Fruit fly (Drosophila melanogaster): Measurements from ENCODE around the gene Sdic2.

DNA sequence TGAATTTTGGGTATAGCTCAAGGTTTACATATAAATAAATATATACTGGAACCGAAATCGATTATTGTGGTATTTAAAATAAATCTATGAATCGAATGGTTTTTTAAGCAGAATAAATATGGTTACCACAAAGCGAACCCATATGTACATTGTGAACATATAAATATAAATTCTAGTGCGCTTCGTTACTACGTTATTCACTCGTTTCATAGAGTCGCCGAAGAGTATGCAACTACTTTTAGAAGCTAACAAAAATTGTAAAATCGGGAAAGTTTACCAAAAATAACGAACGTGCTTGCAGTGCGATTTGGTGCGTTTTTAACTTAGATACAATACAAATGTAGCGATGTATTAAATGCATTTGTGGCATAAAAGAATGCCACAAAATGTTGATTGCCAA lies 30.3 kb downstream of the Sdic2 start:
- no peak for TF ChIP-seq eg (GFP tag; IDR thresholded peaks at IDR 0.05)
- TF ChIP-seq CG11902 (GFP tag; optimal IDR thresholded peaks at IDR 0.05) = no peak
- TF ChIP-seq lz (GFP tag; optimal IDR thresholded peaks at IDR 0.05) = no peak
- TF ChIP-seq CG16779 (tag; optimal IDR thresholded peaks at IDR 0.05) = no peak
- TF ChIP-seq CG11762 (GFP tag; optimal IDR thresholded peaks at IDR 0.05; ENCODE audit: insufficient read depth) = no peak
- TF ChIP-seq Eip78C (GFP tag) = no peak
- TF ChIP-seq OdsH (GFP tag; optimal IDR thresholded peaks at IDR 0.05) = no peak
- TF ChIP-seq CG6163 (GFP tag; IDR thresholded peaks at IDR 0.05) = no peak
- no peak for TF ChIP-seq Ets96B (tag; optimal IDR thresholded peaks at IDR 0.05)
- no peak for TF ChIP-seq esn (GFP tag; optimal IDR thresholded peaks at IDR 0.05)
- TF ChIP-seq CG6276 (GFP tag; optimal IDR thresholded peaks at IDR 0.05) = no peak
- no peak for TF ChIP-seq acj6 (GFP tag; optimal IDR thresholded peaks at IDR 0.05)
- TF ChIP-seq Hr38 (GFP tag; optimal IDR thresholded peaks at IDR 0.05) = no peak
- no peak for TF ChIP-seq CG6854 (GFP tag; optimal IDR thresholded peaks at IDR 0.05)
